Worm (Caenorhabditis elegans) whole organism, young adult: ENCODE results near the gene C03B1.4.

ENCODE experiments used
- B0019.2 ChIP-seq: fragments of 200-800 bp; sonication (Bioruptor generic); conservative IDR thresholded peaks from 2 replicates; pipeline ENCODE4 v1.3.6; 2022; ENCODE audit warnings: missing genetic modification reagents, missing genetic modification characterization, missing compliant biosample characterization
- C06A6.2 ChIP-seq: fragments of 200-800 bp; sonication (Bioruptor generic); conservative IDR thresholded peaks from 2 replicates; pipeline ENCODE4 v1.3.6; 2022; ENCODE audit warnings: missing genetic modification characterization, missing compliant biosample characterization
- F10E7.11 ChIP-seq: sonication (generic microtip); optimal IDR thresholded peaks from 2 replicates; lab custom pipeline; 2017; ENCODE audit warnings: mild to moderate bottlenecking, missing genetic modification characterization, moderate library complexity, missing compliant biosample characterization
- F23B12.7 ChIP-seq: sonication (generic microtip); optimal IDR thresholded peaks from 2 replicates; lab custom pipeline; 2017; ENCODE audit warnings: missing genetic modification characterization, mild to moderate bottlenecking, missing compliant biosample characterization, antibody characterized with exemption, moderate library complexity; ENCODE audit not compliant: insufficient read depth
- F37B4.10 ChIP-seq: fragments of 200-800 bp; sonication (Bioruptor generic); IDR thresholded peaks from 2 replicates; pipeline ENCODE4 v1.3.6; 2022; ENCODE audit warnings: missing genetic modification characterization, missing compliant biosample characterization
- F39B2.1 ChIP-seq: fragments of 200-800 bp; sonication (Bioruptor generic); IDR thresholded peaks from 2 replicates; pipeline ENCODE4 v1.3.6; 2022; ENCODE audit warnings: missing genetic modification reagents, missing genetic modification characterization, missing compliant biosample characterization
- F52B5.7 ChIP-seq: sonication (generic microtip); optimal IDR thresholded peaks from 2 replicates; lab custom pipeline; 2016; ENCODE audit warnings: mild to moderate bottlenecking, missing genetic modification characterization, missing compliant biosample characterization
- F55B11.4 ChIP-seq: sonication (generic microtip); optimal IDR thresholded peaks from 2 replicates; lab custom pipeline; 2016; ENCODE audit warnings: missing compliant biosample characterization, missing genetic modification characterization, borderline replicate concordance; ENCODE audit not compliant: insufficient read depth
- K12H6.12 ChIP-seq: fragments of 200-800 bp; sonication (Bioruptor generic); optimal IDR thresholded peaks from 2 replicates; lab custom pipeline; 2018; ENCODE audit warnings: mild to moderate bottlenecking, missing genetic modification characterization, missing compliant biosample characterization
- Y53G8AR.9 ChIP-seq: fragments of 200-800 bp; sonication (Bioruptor generic); conservative IDR thresholded peaks from 2 replicates; pipeline ENCODE4 v1.3.6; 2022; ENCODE audit warnings: missing genetic modification reagents, missing genetic modification characterization, missing compliant biosample characterization
- ZK185.1 ChIP-seq: sonication (generic microtip); optimal IDR thresholded peaks from 2 replicates; lab custom pipeline; 2016; ENCODE audit warnings: mild to moderate bottlenecking, missing genetic modification characterization, missing compliant biosample characterization; ENCODE audit not compliant: poor library complexity, severe bottlenecking
- ama-1 ChIP-seq, 3 experiments: fragments of 150-350 bp in 1 of 3; sonication (generic microtip) in 2 of 3; optimal IDR thresholded peaks; 2 replicates each; lab custom pipeline; 2014 to 2018; ENCODE audit warnings: missing biosample characterization in 2 of 3, missing genetic modification characterization in 2 of 3, missing genetic modification reagents in 2 of 3
- aptf-3 ChIP-seq: fragments of 200-800 bp; sonication (Bioruptor generic); IDR thresholded peaks from 2 replicates; pipeline ENCODE4 v1.3.6; 2022; ENCODE audit warnings: missing genetic modification characterization, missing compliant biosample characterization
- atf-7 ChIP-seq: sonication (generic microtip); optimal IDR thresholded peaks from 2 replicates; lab custom pipeline; 2017; ENCODE audit warnings: mild to moderate bottlenecking, missing genetic modification characterization, missing compliant biosample characterization
- attf-6 ChIP-seq: fragments of 200-800 bp; sonication (Bioruptor generic); IDR thresholded peaks from 2 replicates; pipeline ENCODE4 v1.3.6; 2022; ENCODE audit warnings: missing genetic modification reagents, missing genetic modification characterization, missing compliant biosample characterization
- bed-1 ChIP-seq: fragments of 200-800 bp; sonication (Bioruptor generic); IDR thresholded peaks from 2 replicates; pipeline ENCODE4 v1.3.6; 2022; ENCODE audit warnings: missing genetic modification reagents, missing genetic modification characterization, missing compliant biosample characterization
- ceh-40 ChIP-seq: fragments of 200-800 bp; sonication (Bioruptor generic); IDR thresholded peaks from 2 replicates; pipeline ENCODE4 v1.3.6; 2022; ENCODE audit warnings: missing genetic modification characterization, missing compliant biosample characterization
- ceh-91 ChIP-seq: fragments of 200-800 bp; sonication (Bioruptor generic); IDR thresholded peaks from 2 replicates; pipeline ENCODE4 v1.3.6; 2022; ENCODE audit warnings: missing genetic modification reagents, missing genetic modification characterization, missing compliant biosample characterization
- dpl-1 ChIP-seq: fragments of 150-350 bp; optimal IDR thresholded peaks from 2 replicates; lab custom pipeline; 2014; ENCODE audit warnings: missing biosample characterization, missing genetic modification reagents, missing genetic modification characterization
- egl-18 ChIP-seq: fragments of 200-800 bp; sonication (Bioruptor generic); IDR thresholded peaks from 2 replicates; pipeline ENCODE4 v1.3.6; 2022; ENCODE audit warnings: missing genetic modification reagents, missing genetic modification characterization, missing compliant biosample characterization
- egl-44 ChIP-seq: fragments of 200-800 bp; sonication (Bioruptor generic); IDR thresholded peaks from 2 replicates; pipeline ENCODE4 v1.3.6; 2022; ENCODE audit warnings: missing genetic modification reagents, missing genetic modification characterization, missing compliant biosample characterization
- egrh-3 ChIP-seq: fragments of 200-800 bp; sonication (Bioruptor generic); IDR thresholded peaks from 2 replicates; pipeline ENCODE4 v1.3.6; 2022; ENCODE audit warnings: missing genetic modification reagents, missing genetic modification characterization, missing compliant biosample characterization
- gei-17 ChIP-seq: fragments of 200-800 bp; sonication (Bioruptor generic); optimal IDR thresholded peaks from 2 replicates; lab custom pipeline; 2018; ENCODE audit warnings: mild to moderate bottlenecking, missing genetic modification characterization, missing compliant biosample characterization
- hmg-1.2 ChIP-seq: fragments of 200-800 bp; sonication (Bioruptor generic); IDR thresholded peaks from 2 replicates; pipeline ENCODE4 v1.3.6; 2022; ENCODE audit warnings: missing genetic modification reagents, missing genetic modification characterization, missing compliant biosample characterization
- hrde-1 ChIP-seq: sonication (generic microtip); optimal IDR thresholded peaks from 2 replicates; lab custom pipeline; 2016; ENCODE audit warnings: missing genetic modification characterization, mild to moderate bottlenecking, missing compliant biosample characterization, moderate library complexity, missing genotype, missing genetic modification reagents, borderline replicate concordance
- lag-1 ChIP-seq: fragments of 200-800 bp; sonication (Bioruptor generic); IDR thresholded peaks from 2 replicates; pipeline ENCODE4 v1.3.6; 2022; ENCODE audit warnings: missing genetic modification reagents, missing genetic modification characterization, missing compliant biosample characterization
- let-526 ChIP-seq: fragments of 200-800 bp; sonication (Bioruptor generic); IDR thresholded peaks from 2 replicates; pipeline ENCODE4 v1.3.6; 2022; ENCODE audit warnings: missing genetic modification reagents, missing genetic modification characterization, missing compliant biosample characterization
- lin-54 ChIP-seq: fragments of 200-800 bp; sonication (Bioruptor generic); optimal IDR thresholded peaks from 2 replicates; lab custom pipeline; 2018; ENCODE audit warnings: mild to moderate bottlenecking, missing genetic modification characterization, missing compliant biosample characterization
- lsl-1 ChIP-seq: fragments of 200-800 bp; sonication (Bioruptor generic); optimal IDR thresholded peaks from 2 replicates; lab custom pipeline; 2018; ENCODE audit warnings: mild to moderate bottlenecking, missing genetic modification characterization, moderate library complexity, missing compliant biosample characterization
- madf-10 ChIP-seq: sonication (generic microtip); optimal IDR thresholded peaks from 2 replicates; lab custom pipeline; 2016; ENCODE audit warnings: mild to moderate bottlenecking, missing genetic modification characterization, missing compliant biosample characterization
- madf-8 ChIP-seq: fragments of 200-800 bp; sonication (Bioruptor generic); conservative IDR thresholded peaks from 2 replicates; pipeline ENCODE4 v1.3.6; 2022; ENCODE audit warnings: missing genetic modification reagents, missing genetic modification characterization, missing compliant biosample characterization
- mxl-1 ChIP-seq: sonication (generic microtip); optimal IDR thresholded peaks from 2 replicates; lab custom pipeline; 2016; ENCODE audit warnings: missing genetic modification characterization, missing compliant biosample characterization
- nfya-1 ChIP-seq: sonication (generic microtip); optimal IDR thresholded peaks from 2 replicates; lab custom pipeline; 2017; ENCODE audit warnings: antibody characterized with exemption, missing compliant biosample characterization, missing genetic modification characterization, borderline replicate concordance; ENCODE audit not compliant: insufficient read depth
- nfya-2 ChIP-seq: fragments of 200-800 bp; sonication (Bioruptor generic); IDR thresholded peaks from 2 replicates; pipeline ENCODE4 v1.3.6; 2022; ENCODE audit warnings: missing genetic modification reagents, missing genetic modification characterization, missing compliant biosample characterization
- nhr-27 ChIP-seq: fragments of 200-800 bp; sonication (Bioruptor generic); optimal IDR thresholded peaks from 2 replicates; lab custom pipeline; 2018; ENCODE audit warnings: mild to moderate bottlenecking, missing genetic modification characterization, moderate library complexity, missing compliant biosample characterization
- nhr-90 ChIP-seq: sonication (generic microtip); optimal IDR thresholded peaks from 2 replicates; lab custom pipeline; 2016; ENCODE audit warnings: missing genotype, mild to moderate bottlenecking, missing genetic modification characterization, missing compliant biosample characterization
- pha-4 ChIP-seq: fragments of 150-350 bp; sonication (generic microtip); optimal IDR thresholded peaks from 2 replicates; lab custom pipeline; 2014; ENCODE audit warnings: missing biosample characterization, missing genetic modification reagents, missing genetic modification characterization
- repo-1 ChIP-seq: sonication (generic microtip); optimal IDR thresholded peaks from 2 replicates; lab custom pipeline; 2017; ENCODE audit warnings: mild to moderate bottlenecking, missing genetic modification characterization, missing compliant biosample characterization
- rpc-1 ChIP-seq, 2 experiments: fragments of 150-350 bp in 1 of 2; sonication (generic microtip) in 1 of 2; optimal IDR thresholded peaks; 2 replicates each; lab custom pipeline; 2014 to 2018; ENCODE audit warnings: missing biosample characterization in 1 of 2, missing genetic modification characterization in 1 of 2, missing genetic modification reagents in 1 of 2, missing genotype in 1 of 2
- sea-2 ChIP-seq: fragments of 200-800 bp; sonication (Bioruptor generic); IDR thresholded peaks from 2 replicates; pipeline ENCODE4 v1.3.6; 2022; ENCODE audit warnings: missing genetic modification characterization, missing compliant biosample characterization
- snpc-1.3 ChIP-seq: sonication (generic microtip); optimal IDR thresholded peaks from 2 replicates; lab custom pipeline; 2017; ENCODE audit warnings: missing genetic modification characterization, mild to moderate bottlenecking, missing compliant biosample characterization, antibody characterized with exemption, moderate library complexity, missing genotype, missing genetic modification reagents; ENCODE audit not compliant: insufficient read depth
- snpc-3.4 ChIP-seq: sonication (generic microtip); optimal IDR thresholded peaks from 2 replicates; lab custom pipeline; 2017; ENCODE audit warnings: missing genetic modification characterization, mild to moderate bottlenecking, missing compliant biosample characterization, antibody characterized with exemption, moderate library complexity, missing genotype, missing genetic modification reagents
- sptf-2 ChIP-seq: fragments of 200-800 bp; sonication (Bioruptor generic); optimal IDR thresholded peaks from 2 replicates; lab custom pipeline; 2018; ENCODE audit warnings: mild to moderate bottlenecking, missing genetic modification characterization, missing compliant biosample characterization
- tbp1 ChIP-seq: fragments of 200-800 bp; sonication (Bioruptor generic); optimal IDR thresholded peaks from 2 replicates; lab custom pipeline; 2018; ENCODE audit warnings: mild to moderate bottlenecking, missing genetic modification characterization, missing compliant biosample characterization
- tlf-1 ChIP-seq: fragments of 200-800 bp; sonication (Bioruptor generic); optimal IDR thresholded peaks from 2 replicates; lab custom pipeline; 2018; ENCODE audit warnings: mild to moderate bottlenecking, missing genetic modification characterization, missing compliant biosample characterization
- zfh-2 ChIP-seq: fragments of 200-800 bp; sonication (Bioruptor generic); conservative IDR thresholded peaks from 2 replicates; pipeline ENCODE4 v1.3.6; 2022; ENCODE audit warnings: missing genetic modification reagents, missing genetic modification characterization, missing compliant biosample characterization
- ztf-25 ChIP-seq: fragments of 200-800 bp; sonication (Bioruptor generic); IDR thresholded peaks from 2 replicates; pipeline ENCODE4 v1.3.6; 2022; ENCODE audit warnings: missing genetic modification reagents, missing genetic modification characterization, missing compliant biosample characterization
- ztf-3 ChIP-seq: fragments of 200-800 bp; sonication (Bioruptor generic); optimal IDR thresholded peaks from 2 replicates; lab custom pipeline; 2018; ENCODE audit warnings: mild to moderate bottlenecking, missing genetic modification characterization, missing compliant biosample characterization

The C03B1.4 gene

DNA sequence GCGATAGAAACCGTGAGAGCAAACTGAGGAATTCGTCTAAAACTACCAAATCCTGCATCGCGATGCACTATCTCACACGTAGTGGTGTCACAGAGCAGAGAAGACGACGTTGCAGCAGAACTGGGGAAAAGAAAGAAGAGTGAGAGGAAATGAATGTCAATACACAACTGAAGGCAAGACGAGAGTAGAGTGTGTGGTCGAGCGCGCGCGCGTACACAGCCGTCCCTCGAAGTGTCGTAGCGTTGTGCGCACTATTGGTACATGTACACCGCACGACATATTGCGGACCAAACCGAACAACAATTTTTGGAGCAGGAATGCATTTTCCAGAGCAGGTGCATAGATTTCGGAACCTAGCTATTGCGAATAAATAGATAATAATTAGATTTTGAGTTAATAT, 14.1 kb downstream of the C03B1.4 start:
- TF ChIP-seq lin-54 (GFP tag; lab: Kevin White, UChicago) = no peak
- TF ChIP-seq attf-6 (GFP tag; lab: Robert Waterston, UW) = no peak
- no peak for TF ChIP-seq B0019.2
- no peak for TF ChIP-seq F52B5.7 (tag; lab: Kevin White, UChicago)
- no peak for TF ChIP-seq nhr-90 (tag; lab: Kevin White, UChicago)
- no peak for TF ChIP-seq mxl-1
- TF ChIP-seq repo-1 (tag; lab: Kevin White, UChicago) = no peak
- no peak for TF ChIP-seq ceh-40 (GFP tag; lab: Robert Waterston, UW)
- no peak for TF ChIP-seq sea-2 (GFP tag; lab: Robert Waterston, UW)
- TF ChIP-seq hmg-1.2 (GFP tag; lab: Robert Waterston, UW) = peak; percentile 38; the same call in 1 of the 2 replicates
- TF ChIP-seq F39B2.1 = no peak
- no peak for TF ChIP-seq nfya-2 (GFP tag; lab: Robert Waterston, UW)
- no peak for TF ChIP-seq egl-44 (GFP tag; lab: Robert Waterston, UW)
- peak; percentile 10 for TF ChIP-seq snpc-3.4 (tag; lab: Kevin White, UChicago)
- TF ChIP-seq nhr-27 (tag; lab: Kevin White, UChicago) = no peak
- no peak for TF ChIP-seq Y53G8AR.9 (GFP tag; lab: Robert Waterston, UW)
- no peak for TF ChIP-seq hrde-1 (tag; lab: Kevin White, UChicago)
- no peak for TF ChIP-seq gei-17 (GFP tag; lab: Kevin White, UChicago)
- TF ChIP-seq sptf-2 (GFP tag; lab: Kevin White, UChicago) = no peak
- TF ChIP-seq egrh-3 (GFP tag; lab: Robert Waterston, UW) = peak; percentile 23; the same call in 1 of the 2 replicates
- no peak for TF ChIP-seq bed-1
- TF ChIP-seq F37B4.10 (GFP tag; lab: Robert Waterston, UW) = no peak
- TF ChIP-seq K12H6.12 (tag; lab: Kevin White, UChicago) = peak; percentile 78
- TF ChIP-seq snpc-1.3 = no peak
- no peak for TF ChIP-seq F10E7.11 (tag; lab: Kevin White, UChicago)
- no peak for TF ChIP-seq ceh-91 (GFP tag; lab: Robert Waterston, UW)
- no peak for TF ChIP-seq lag-1 (GFP tag; lab: Robert Waterston, UW)
- TF ChIP-seq F23B12.7 (tag; lab: Kevin White, UChicago) = no peak
- no peak for TF ChIP-seq ztf-25 (GFP tag; lab: Robert Waterston, UW)
- no peak; the same call in 1 of the 2 replicates for TF ChIP-seq zfh-2 (GFP tag; lab: Robert Waterston, UW)
- TF ChIP-seq let-526 (GFP tag; lab: Robert Waterston, UW) = no peak
- no peak for TF ChIP-seq ztf-3
- peak; percentile 34 for TF ChIP-seq madf-10 (tag; lab: Kevin White, UChicago)
- TF ChIP-seq aptf-3 = no peak
- no peak for TF ChIP-seq F55B11.4 (tag; lab: Kevin White, UChicago)
- no peak for TF ChIP-seq lsl-1 (GFP tag; lab: Kevin White, UChicago)
- TF ChIP-seq dpl-1 = no peak
- TF ChIP-seq atf-7 (tag; lab: Kevin White, UChicago) = no peak
- no peak for TF ChIP-seq rpc-1 (optimal IDR thresholded peaks at IDR 0.05; lab: Kevin White, UChicago)
- no peak for TF ChIP-seq rpc-1 (tag; optimal IDR thresholded peaks at IDR 0.05; lab: Kevin White, UChicago)
- TF ChIP-seq ama-1 (optimal IDR thresholded peaks at IDR 0.05; lab: Kevin White, UChicago) = no peak
- no peak for TF ChIP-seq ama-1 (GFP tag; optimal IDR thresholded peaks at IDR 0.05; lab: Kevin White, UChicago)
- TF ChIP-seq nfya-1 (tag; lab: Kevin White, UChicago) = no peak
- no peak for TF ChIP-seq tlf-1 (GFP tag; lab: Kevin White, UChicago)
- peak; percentile 25 for TF ChIP-seq ZK185.1 (tag; lab: Kevin White, UChicago)
- TF ChIP-seq egl-18 (GFP tag; lab: Robert Waterston, UW) = no peak
- no peak for TF ChIP-seq C06A6.2 (GFP tag; lab: Robert Waterston, UW)
- TF ChIP-seq pha-4 (tag; lab: Kevin White, UChicago) = no peak
- peak; percentile 38 for TF ChIP-seq tbp1 (GFP tag; lab: Kevin White, UChicago)
- no peak for TF ChIP-seq madf-8
